Worm (Caenorhabditis elegans) whole organism, L3 larva: ENCODE results near the gene F42H10.3.

Source experiments
- ceh-82 ChIP-seq: fragments of 150-350 bp; optimal IDR thresholded peaks from 2 replicates; lab custom pipeline; 2014; ENCODE audit warnings: missing biosample characterization, missing genetic modification characterization
- ceh-9 ChIP-seq: sonication (generic microtip); optimal IDR thresholded peaks from 2 replicates; lab custom pipeline; 2018; ENCODE audit warnings: missing biosample characterization, missing genetic modification characterization
- fkh-10 ChIP-seq: sonication (generic microtip); optimal IDR thresholded peaks from 2 replicates; lab custom pipeline; 2017; ENCODE audit warnings: missing biosample characterization, missing genetic modification reagents, missing genetic modification characterization
- lin-39 ChIP-seq: fragments of 150-350 bp; optimal IDR thresholded peaks from 2 replicates; lab custom pipeline; 2018; ENCODE audit warnings: missing biosample characterization, missing genetic modification reagents, missing genetic modification characterization
- mdl-1 ChIP-seq: fragments of 150-350 bp; optimal IDR thresholded peaks from 2 replicates; lab custom pipeline; 2014; ENCODE audit warnings: missing biosample characterization, missing genetic modification characterization
- nhr-11 ChIP-seq: fragments of 150-350 bp; optimal IDR thresholded peaks from 2 replicates; lab custom pipeline; 2014; ENCODE audit warnings: missing biosample characterization, missing genetic modification characterization
- nhr-237 ChIP-seq: fragments of 150-350 bp; optimal IDR thresholded peaks from 2 replicates; lab custom pipeline; 2014; ENCODE audit warnings: missing biosample characterization, missing genetic modification characterization
- pqm-1 ChIP-seq: fragments of 150-350 bp; optimal IDR thresholded peaks from 2 replicates; lab custom pipeline; 2017; ENCODE audit warnings: missing biosample characterization, missing genetic modification characterization, inconsistent platforms
- skn-1 ChIP-seq: fragments of 150-350 bp; optimal IDR thresholded peaks from 2 replicates; lab custom pipeline; 2014; ENCODE audit warnings: missing biosample characterization, missing genetic modification characterization
- snpc-4 ChIP-seq: fragments of 150-350 bp; optimal IDR thresholded peaks from 2 replicates; lab custom pipeline; 2014; ENCODE audit warnings: missing biosample characterization, missing genetic modification characterization
- tbx-2 ChIP-seq: sonication (generic microtip); optimal IDR thresholded peaks from 2 replicates; lab custom pipeline; 2016; ENCODE audit warnings: mild to moderate bottlenecking, missing genetic modification characterization, missing compliant biosample characterization
- unc-39 ChIP-seq: sonication (generic microtip); optimal IDR thresholded peaks from 4 replicates; lab custom pipeline; 2017; ENCODE audit warnings: missing biosample characterization, missing genetic modification characterization
- ztf-11 ChIP-seq: fragments of 150-350 bp; optimal IDR thresholded peaks from 2 replicates; lab custom pipeline; 2014; ENCODE audit warnings: missing biosample characterization, missing genetic modification characterization
- ztf-4 ChIP-seq: fragments of 150-350 bp; optimal IDR thresholded peaks from 2 replicates; lab custom pipeline; 2014; ENCODE audit warnings: missing biosample characterization, missing genetic modification characterization

ce11 chrIII:8446061-8446460 lies 37.9 kb upstream of the F42H10.3 start:
- no peak for TF ChIP-seq ceh-9 (tag; lab: Kevin White, UChicago)
- no peak for TF ChIP-seq snpc-4 (tag; lab: Kevin White, UChicago)
- no peak for TF ChIP-seq skn-1 (tag; lab: Kevin White, UChicago)
- TF ChIP-seq pqm-1 = no peak
- TF ChIP-seq tbx-2 (tag; lab: Kevin White, UChicago) = no peak
- no peak for TF ChIP-seq nhr-11 (tag; lab: Kevin White, UChicago)
- no peak for TF ChIP-seq ztf-4
- TF ChIP-seq ceh-82 = no peak
- TF ChIP-seq ztf-11 (tag; lab: Kevin White, UChicago) = no peak
- TF ChIP-seq mdl-1 (tag; lab: Kevin White, UChicago) = no peak
- no peak for TF ChIP-seq lin-39 (tag; lab: Kevin White, UChicago)
- no peak for TF ChIP-seq unc-39
- no peak for TF ChIP-seq fkh-10 (GFP tag; lab: Kevin White, UChicago)
- no peak for TF ChIP-seq nhr-237 (tag; lab: Kevin White, UChicago)
